Fruit fly (Drosophila melanogaster): ENCODE results near the gene Adi1.

Gene Adi1

dm6 chr3L:10663190-10663763 is at the start of gene Adi1:
Gene Adi1, plus strand, starts transcription at chr3L:10663376.
- TF ChIP-seq noc (tag; optimal IDR thresholded peaks at IDR 0.05), result no peak

- no peak for TF ChIP-seq noc (tag; optimal IDR thresholded peaks at IDR 0.05)
These were observed 39.7 kb upstream of the Adi1 start, which contains the start of gene CG42521 for dm6 chr3L:10623476-10623875. Gene CG42521, minus strand, starts transcription at chr3L:10623576.

- no peak for TF ChIP-seq noc (tag; optimal IDR thresholded peaks at IDR 0.05)
These were observed 37.7 kb upstream of the Adi1 start, which contains the start of gene CG43127 for dm6 chr3L:10625499-10625898. Gene CG43127, minus strand, starts transcription at chr3L:10625599.

dm6 chr3L:10626199-10626598 is 37.0 kb upstream of the Adi1 start, which contains the start of gene CG34238:
Gene CG34238, plus strand, starts transcription at chr3L:10626499.
- no peak for TF ChIP-seq noc (tag; optimal IDR thresholded peaks at IDR 0.05)

- TF ChIP-seq noc (tag; optimal IDR thresholded peaks at IDR 0.05), result no peak
These were observed 34.8 kb upstream of the Adi1 start, which contains the start of gene CG14151 for dm6 chr3L:10628384-10628783. Gene CG14151, minus strand, starts transcription at chr3L:10628484.

dm6 chr3L:10629969-10630368 is 33.2 kb upstream of the Adi1 start, which contains the start of gene CG42536:
Gene CG42536, minus strand, starts transcription at chr3L:10630069.
- no peak for TF ChIP-seq noc (tag; optimal IDR thresholded peaks at IDR 0.05)

dm6 chr3L:10630885-10631359 is 32.3 kb upstream of the Adi1 start, which contains the start of the genes CG42535, CG34001 and hay:
Gene CG42535, minus strand, starts transcription at chr3L:10630935.
Gene CG34001, plus strand, starts transcription at chr3L:10631079.
Gene hay, plus strand, starts transcription at chr3L:10631079.
- no peak for TF ChIP-seq noc (tag; optimal IDR thresholded peaks at IDR 0.05)

dm6 chr3L:10637819-10638218 is 25.4 kb upstream of the Adi1 start, which contains the start of gene Cnep1r2:
Gene Cnep1r2, plus strand, starts transcription at chr3L:10638146.
- peak; percentile 94 for TF ChIP-seq noc (tag; optimal IDR thresholded peaks at IDR 0.05)

- TF ChIP-seq noc (tag; optimal IDR thresholded peaks at IDR 0.05), result no peak
These were observed 23.7 kb upstream of the Adi1 start, which contains the start of gene CG18628 for dm6 chr3L:10639440-10639839. Gene CG18628, plus strand, starts transcription at chr3L:10639740.

- TF ChIP-seq noc (tag; optimal IDR thresholded peaks at IDR 0.05), result no peak
These were observed 21.6 kb upstream of the Adi1 start, which contains the start of gene CG14154 for dm6 chr3L:10641589-10641988. Gene CG14154, plus strand, starts transcription at chr3L:10641889.

- TF ChIP-seq noc (tag; optimal IDR thresholded peaks at IDR 0.05), result no peak
These were observed 19.9 kb upstream of the Adi1 start, which contains the start of gene CG14153 for dm6 chr3L:10643228-10643627. Gene CG14153, plus strand, starts transcription at chr3L:10643528.

- no peak for TF ChIP-seq noc (tag; optimal IDR thresholded peaks at IDR 0.05)
These were observed 17.2 kb upstream of the Adi1 start for dm6 chr3L:10645965-10646364.

- TF ChIP-seq noc (tag; optimal IDR thresholded peaks at IDR 0.05), result no peak
These were observed 16.0 kb upstream of the Adi1 start for dm6 chr3L:10647158-10647557.

dm6 chr3L:10648431-10648830 is 14.7 kb upstream of the Adi1 start:
- no peak for TF ChIP-seq noc (tag; optimal IDR thresholded peaks at IDR 0.05)

dm6 chr3L:10651271-10651670 is 11.9 kb upstream of the Adi1 start:
- no peak for TF ChIP-seq noc (tag; optimal IDR thresholded peaks at IDR 0.05)

- no peak for TF ChIP-seq noc (tag; optimal IDR thresholded peaks at IDR 0.05)
These were observed 10.7 kb upstream of the Adi1 start for dm6 chr3L:10652487-10652886.

- no peak for TF ChIP-seq noc (tag; optimal IDR thresholded peaks at IDR 0.05)
These were observed 8.7 kb upstream of the Adi1 start for dm6 chr3L:10654439-10654838.
